Fruit fly (Drosophila melanogaster) whole organism, embryonic: ENCODE results near the gene Surf1.
A peak's percentile ranks its signal among the peaks of the same experiment; 100 is the strongest.

Experiments
- Atf-2 ChIP-seq: fragments of 200-800 bp; sonication (Bioruptor generic); optimal IDR thresholded peaks from 2 replicates; lab custom pipeline; 2016; ENCODE audit warnings: missing biosample characterization, missing genetic modification characterization
- Atf3 ChIP-seq: fragments of 200-800 bp; sonication (Bioruptor generic); optimal IDR thresholded peaks from 3 replicates; lab custom pipeline; 2016; ENCODE audit warnings: missing biosample characterization, missing genetic modification characterization
- Atf6 ChIP-seq: fragments of 200-800 bp; sonication (Bioruptor generic); IDR thresholded peaks from 2 replicates; pipeline ENCODE4 v1.3.6; 2022; ENCODE audit warnings: missing biosample characterization, missing genetic modification characterization
- B-H1 ChIP-seq: fragments of 200-800 bp; sonication (Bioruptor generic); IDR thresholded peaks from 3 replicates; pipeline ENCODE4 v1.3.6; 2022; ENCODE audit warnings: missing biosample characterization, missing genetic modification characterization
- Blimp-1 ChIP-seq: fragments of 200-800 bp; sonication (Bioruptor generic); optimal IDR thresholded peaks from 3 replicates; lab custom pipeline; 2018; ENCODE audit warnings: missing biosample characterization, missing genetic modification characterization, mild to moderate bottlenecking, moderate library complexity, missing genetic modification reagents
- CG10321 ChIP-seq: fragments of 200-800 bp; sonication (Bioruptor generic); IDR thresholded peaks from 2 replicates; pipeline ENCODE4 v1.3.6; 2022; ENCODE audit warnings: missing biosample characterization, missing genetic modification characterization
- CG10543 ChIP-seq: fragments of 200-800 bp; sonication (Bioruptor generic); optimal IDR thresholded peaks from 3 replicates; lab custom pipeline; 2017; ENCODE audit warnings: missing biosample characterization, mild to moderate bottlenecking, missing genetic modification characterization, moderate library complexity
- CG13624 ChIP-seq: fragments of 200-800 bp; sonication (Bioruptor generic); optimal IDR thresholded peaks from 2 replicates; lab custom pipeline; 2016; ENCODE audit warnings: missing biosample characterization, missing genetic modification characterization
- CG14860 ChIP-seq: fragments of 200-800 bp; sonication (Bioruptor generic); IDR thresholded peaks from 3 replicates; pipeline ENCODE4 v1.3.6; 2022; ENCODE audit warnings: missing biosample characterization, missing genetic modification characterization; ENCODE audit not compliant: partially characterized antibody
- CG1647 ChIP-seq: fragments of 200-800 bp; sonication (Bioruptor generic); optimal IDR thresholded peaks from 3 replicates; lab custom pipeline; 2016; ENCODE audit warnings: missing biosample characterization, missing genetic modification characterization
- CG17359 ChIP-seq: fragments of 200-800 bp; sonication (Bioruptor generic); optimal IDR thresholded peaks from 3 replicates; lab custom pipeline; 2018; ENCODE audit warnings: missing biosample characterization, mild to moderate bottlenecking, missing genetic modification characterization, moderate library complexity
- CG18262 ChIP-seq: fragments of 200-800 bp; optimal IDR thresholded peaks from 3 replicates; lab custom pipeline; 2019; ENCODE audit warnings: missing biosample characterization, mild to moderate bottlenecking, missing genetic modification characterization, moderate library complexity
- CG18599 ChIP-seq: fragments of 200-800 bp; sonication (Bioruptor generic); optimal IDR thresholded peaks from 3 replicates; lab custom pipeline; 2017; ENCODE audit warnings: missing biosample characterization, missing genetic modification characterization, mild to moderate bottlenecking, moderate library complexity, missing genetic modification reagents
- CG2202 ChIP-seq: fragments of 200-800 bp; sonication (Bioruptor generic); optimal IDR thresholded peaks from 2 replicates; lab custom pipeline; 2018; ENCODE audit warnings: missing biosample characterization, mild to moderate bottlenecking, missing genetic modification characterization
- CG3407 ChIP-seq: fragments of 200-800 bp; sonication (Bioruptor generic); optimal IDR thresholded peaks from 2 replicates; lab custom pipeline; 2018; ENCODE audit warnings: missing biosample characterization, mild to moderate bottlenecking, missing genetic modification characterization
- CG34422 ChIP-seq: fragments of 200-800 bp; sonication (Bioruptor generic); IDR thresholded peaks from 3 replicates; pipeline ENCODE4 v1.3.6; 2022; ENCODE audit warnings: missing biosample characterization, missing genetic modification characterization
- CG3838 ChIP-seq: fragments of 200-800 bp; sonication (Bioruptor generic); optimal IDR thresholded peaks from 3 replicates; lab custom pipeline; 2016; ENCODE audit warnings: missing biosample characterization, missing genetic modification characterization
- CG6689 ChIP-seq: fragments of 200-800 bp; sonication (Bioruptor generic); IDR thresholded peaks from 2 replicates; pipeline ENCODE4 v1.3.6; 2022; ENCODE audit warnings: missing biosample characterization, missing genetic modification characterization
- CG8359 ChIP-seq: fragments of 200-800 bp; sonication (Bioruptor generic); optimal IDR thresholded peaks from 2 replicates; lab custom pipeline; 2017; ENCODE audit warnings: missing biosample characterization, mild to moderate bottlenecking, missing genetic modification characterization, borderline replicate concordance
- CG8944 ChIP-seq: fragments of 200-800 bp; sonication (Bioruptor generic); optimal IDR thresholded peaks from 3 replicates; lab custom pipeline; 2016; ENCODE audit warnings: missing biosample characterization, missing genetic modification characterization
- CG9609 ChIP-seq: fragments of 200-800 bp; sonication (Bioruptor generic); optimal IDR thresholded peaks from 3 replicates; lab custom pipeline; 2016; ENCODE audit warnings: missing biosample characterization, missing genetic modification characterization
- CG9797 ChIP-seq: fragments of 200-800 bp; sonication (Bioruptor generic); optimal IDR thresholded peaks from 3 replicates; lab custom pipeline; 2018; ENCODE audit warnings: missing biosample characterization, mild to moderate bottlenecking, missing genetic modification characterization
- Ets65A ChIP-seq: fragments of 200-800 bp; sonication (Bioruptor generic); peaks from one replicate; lab custom pipeline; 2016; ENCODE audit warnings: missing biosample characterization, missing genetic modification characterization
- HLH4C ChIP-seq: fragments of 200-800 bp; sonication (Bioruptor generic); IDR thresholded peaks from 3 replicates; pipeline ENCODE4 v1.3.6; 2022; ENCODE audit warnings: missing biosample characterization, missing genetic modification characterization; ENCODE audit not compliant: partially characterized antibody
- HLHmδ ChIP-seq: fragments of 200-800 bp; sonication (Bioruptor generic); optimal IDR thresholded peaks from 2 replicates; lab custom pipeline; 2018; ENCODE audit warnings: missing biosample characterization, mild to moderate bottlenecking, missing genetic modification characterization, moderate library complexity
- Hr3 ChIP-seq: fragments of 200-800 bp; sonication (Bioruptor generic); optimal IDR thresholded peaks from 3 replicates; lab custom pipeline; 2016; ENCODE audit warnings: missing biosample characterization, missing genetic modification characterization
- Lpt ChIP-seq: fragments of >200 bp; optimal IDR thresholded peaks from 2 replicates; lab custom pipeline; 2018; ENCODE audit warnings: missing biosample characterization, missing genetic modification characterization
- Myb ChIP-seq: fragments of 200-800 bp; sonication (Bioruptor generic); optimal IDR thresholded peaks from 2 replicates; lab custom pipeline; 2016; ENCODE audit warnings: missing biosample characterization, missing genetic modification characterization
- Nf-YB ChIP-seq: fragments of 200-800 bp; sonication (Bioruptor generic); optimal IDR thresholded peaks from 3 replicates; lab custom pipeline; 2019; ENCODE audit warnings: missing biosample characterization, mild to moderate bottlenecking, missing genetic modification characterization, moderate library complexity
- Pdp1 ChIP-seq, 2 experiments: fragments of 200-800 bp; sonication (Bioruptor generic); optimal IDR thresholded peaks; 3 replicates each; lab custom pipeline; 2016; ENCODE audit warnings: missing biosample characterization in 2 of 2, missing genetic modification characterization in 2 of 2, mild to moderate bottlenecking in 1 of 2, moderate library complexity in 1 of 2
- Rx ChIP-seq: fragments of 200-800 bp; sonication (Bioruptor generic); IDR thresholded peaks from 2 replicates; pipeline ENCODE4 v1.3.6; 2022; ENCODE audit warnings: missing biosample characterization, missing genetic modification characterization
- Side ChIP-seq: fragments of 200-800 bp; sonication (Bioruptor generic); optimal IDR thresholded peaks from 2 replicates; lab custom pipeline; 2016; ENCODE audit warnings: missing biosample characterization, missing genetic modification characterization
- Sry-β ChIP-seq: fragments of 200-800 bp; sonication (Bioruptor generic); optimal IDR thresholded peaks from 2 replicates; lab custom pipeline; 2018; ENCODE audit warnings: missing biosample characterization, mild to moderate bottlenecking, missing genetic modification characterization, moderate library complexity
- Xrp1 ChIP-seq: fragments of 200-800 bp; sonication (Bioruptor generic); IDR thresholded peaks from 2 replicates; pipeline ENCODE4 v1.3.6; 2022; ENCODE audit warnings: missing biosample characterization, missing genetic modification characterization
- ato ChIP-seq: fragments of 200-800 bp; sonication (Bioruptor generic); IDR thresholded peaks from 2 replicates; pipeline ENCODE4 v1.3.6; 2022; ENCODE audit warnings: missing biosample characterization, missing genetic modification characterization; ENCODE audit not compliant: partially characterized antibody
- croc ChIP-seq: fragments of 200-800 bp; sonication (Bioruptor generic); conservative IDR thresholded peaks from 3 replicates; pipeline ENCODE4 v1.3.6; 2022; ENCODE audit warnings: missing biosample characterization, missing genetic modification characterization
- gt ChIP-seq: fragments of 200-800 bp; sonication (Bioruptor generic); IDR thresholded peaks from 2 replicates; pipeline ENCODE4 v1.3.6; 2022; ENCODE audit warnings: missing biosample characterization, missing genetic modification characterization
- hth ChIP-seq: fragments of >200 bp; optimal IDR thresholded peaks from 2 replicates; lab custom pipeline; 2017; ENCODE audit warnings: inconsistent platforms
- klu ChIP-seq: fragments of 200-800 bp; sonication (Bioruptor generic); IDR thresholded peaks from 2 replicates; pipeline ENCODE4 v1.3.6; 2022; ENCODE audit warnings: missing biosample characterization, missing genetic modification characterization
- lmd ChIP-seq: fragments of 200-800 bp; sonication (Bioruptor generic); IDR thresholded peaks from 2 replicates; pipeline ENCODE4 v1.3.6; 2022; ENCODE audit warnings: missing biosample characterization, missing genetic modification characterization
- otp ChIP-seq: fragments of 200-800 bp; sonication (Bioruptor generic); IDR thresholded peaks from 3 replicates; pipeline ENCODE4, ENCODE4 v1.3.6; 2022; ENCODE audit warnings: missing biosample characterization, missing genetic modification characterization
- ro ChIP-seq: fragments of 200-800 bp; sonication (Bioruptor generic); IDR thresholded peaks from 2 replicates; pipeline ENCODE4 v1.3.6; 2022; ENCODE audit warnings: missing biosample characterization, missing genetic modification characterization
- sna ChIP-seq: fragments of 200-800 bp; sonication (Bioruptor generic); IDR thresholded peaks from 2 replicates; pipeline ENCODE4 v1.3.6; 2022; ENCODE audit warnings: missing biosample characterization, missing genetic modification characterization; ENCODE audit not compliant: partially characterized antibody
- sob ChIP-seq: fragments of 200-800 bp; sonication (Bioruptor generic); IDR thresholded peaks from 2 replicates; pipeline ENCODE4 v1.3.6; 2022; ENCODE audit warnings: missing biosample characterization, missing genetic modification characterization
- sqz ChIP-seq: fragments of 200-800 bp; sonication (Bioruptor generic); optimal IDR thresholded peaks from 3 replicates; lab custom pipeline; 2018; ENCODE audit warnings: missing biosample characterization, mild to moderate bottlenecking, missing genetic modification characterization
- sr ChIP-seq: fragments of 200-800 bp; sonication (Bioruptor generic); IDR thresholded peaks from 3 replicates; pipeline ENCODE4 v1.3.6; 2022; ENCODE audit warnings: missing biosample characterization, missing genetic modification characterization
- stwl ChIP-seq: fragments of 200-800 bp; sonication (Bioruptor generic); optimal IDR thresholded peaks from 3 replicates; lab custom pipeline; 2018; ENCODE audit warnings: missing biosample characterization, mild to moderate bottlenecking, missing genetic modification characterization, moderate library complexity
- tio ChIP-seq: fragments of 200-800 bp; sonication (Bioruptor generic); optimal IDR thresholded peaks from 2 replicates; lab custom pipeline; 2017; ENCODE audit warnings: missing biosample characterization, missing genetic modification characterization, inconsistent platforms
- usp ChIP-seq: fragments of >200 bp; optimal IDR thresholded peaks from 2 replicates; lab custom pipeline; 2017; ENCODE audit warnings: missing biosample characterization, missing genetic modification characterization
- vnd ChIP-seq: fragments of 200-800 bp; sonication (Bioruptor generic); IDR thresholded peaks from 3 replicates; pipeline ENCODE4 v1.3.6; 2022; ENCODE audit warnings: missing biosample characterization, missing genetic modification characterization; ENCODE audit not compliant: partially characterized antibody

The Surf1 gene

dm6 chr3L:6988942-6989569 lies 30.9 kb downstream of the Surf1 start (continued):
- TF ChIP-seq vnd (GFP tag; lab: Robert Waterston, UW) (no peak), gt (GFP tag; lab: Robert Waterston, UW) (peak; percentile 56; the same call in 1 of the 2 replicates), sqz (GFP tag; lab: Kevin White, UChicago) (peak; percentile 83), klu (GFP tag; lab: Robert Waterston, UW) (peak; percentile 90), Nf-YB (peak; percentile 98), CG1647 (GFP tag; lab: Kevin White, UChicago) (no peak), CG18262 (tag; lab: Kevin White, UChicago) (peak; percentile 98), CG8359 (GFP tag; lab: Kevin White, UChicago) (peak; percentile 81), Lpt (GFP tag; lab: Kevin White, UChicago) (no peak), croc (GFP tag; lab: Robert Waterston, UW) (peak; percentile 87), CG6689 (GFP tag; lab: Robert Waterston, UW) (peak; percentile 94), ato (GFP tag; lab: Robert Waterston, UW) (no peak), Atf3 (GFP tag; lab: Kevin White, UChicago) (peak; percentile 62), CG8944 (GFP tag; lab: Kevin White, UChicago) (peak; percentile 63), Blimp-1 (GFP tag; lab: Kevin White, UChicago) (peak; percentile 89), usp (GFP tag; lab: Kevin White, UChicago) (no peak), ro (GFP tag; lab: Robert Waterston, UW) (peak; percentile 76), sna (GFP tag; lab: Robert Waterston, UW) (no peak), CG18599 (GFP tag; lab: Kevin White, UChicago) (peak; percentile 95), otp (GFP tag; lab: Robert Waterston, UW) (0 out of 3 replicates have a peak, but pooled peaks have one; percentile 19), HLHmδ (GFP tag; lab: Kevin White, UChicago) (no peak), Rx (GFP tag; lab: Robert Waterston, UW) (peak; percentile 38; the same call in 1 of the 2 replicates), lmd (GFP tag; lab: Robert Waterston, UW) (peak; percentile 91), Xrp1 (peak; percentile 82), CG10543 (GFP tag; lab: Kevin White, UChicago) (peak; percentile 92), B-H1 (GFP tag; lab: Robert Waterston, UW) (peak; percentile 68), Sry-β (GFP tag; lab: Kevin White, UChicago) (peak; percentile 45), CG17359 (tag; lab: Kevin White, UChicago) (peak; percentile 88), tio (GFP tag; lab: Kevin White, UChicago) (peak; percentile 89), CG9797 (GFP tag; lab: Kevin White, UChicago) (peak; percentile 25), Atf-2 (GFP tag; lab: Kevin White, UChicago) (peak; percentile 49), CG13624 (GFP tag; lab: Kevin White, UChicago) (peak; percentile 78), Side (GFP tag; lab: Kevin White, UChicago) (peak; percentile 72), Atf6 (GFP tag; lab: Robert Waterston, UW) (peak; percentile 74), CG34422 (peak; percentile 84), CG3838 (GFP tag; lab: Kevin White, UChicago) (no peak), Hr3 (peak; percentile 92), Pdp1 (GFP tag; optimal IDR thresholded peaks at IDR 0.05; lab: Kevin White, UChicago) (peak; percentile 80 to 82), CG2202 (peak; percentile 58), Myb (GFP tag; lab: Kevin White, UChicago) (peak; percentile 30), CG10321 (GFP tag; lab: Robert Waterston, UW) (peak; percentile 77), sr (GFP tag; lab: Robert Waterston, UW) (peak; percentile 45; the same call in 2 of the 3 replicates), stwl (peak; percentile 23), CG3407 (GFP tag; lab: Kevin White, UChicago) (peak; percentile 84), sob (GFP tag; lab: Robert Waterston, UW) (peak; percentile 74), hth (lab: Kevin White, UChicago) (peak; percentile 36), Ets65A (GFP tag; lab: Kevin White, UChicago) (peak; percentile 93), CG9609 (GFP tag; lab: Kevin White, UChicago) (peak; percentile 47), CG14860 (GFP tag; lab: Robert Waterston, UW) (no peak), HLH4C (no peak)
